Fruit fly (Drosophila melanogaster) whole organism, pupa: ENCODE data around the gene PIG-K.

ENCODE experiments used
- CG10348 ChIP-seq: fragments of 200-800 bp; sonication (Bioruptor generic); IDR thresholded peaks from 2 replicates; pipeline ENCODE4 v1.3.6; 2022; ENCODE audit warnings: missing biosample characterization, missing genetic modification characterization
- CG12605 ChIP-seq: fragments of 200-800 bp; sonication (Bioruptor generic); IDR thresholded peaks from 2 replicates; pipeline ENCODE4 v1.3.6; 2022; ENCODE audit warnings: missing biosample characterization, missing genetic modification characterization
- CG13204 ChIP-seq: fragments of 200-800 bp; sonication (Bioruptor generic); optimal IDR thresholded peaks from 2 replicates; lab custom pipeline; 2018; ENCODE audit warnings: missing biosample characterization, mild to moderate bottlenecking, missing genetic modification characterization, moderate library complexity
- CG14655 ChIP-seq: fragments of 200-800 bp; sonication (Bioruptor generic); optimal IDR thresholded peaks from 3 replicates; lab custom pipeline; 2017; ENCODE audit warnings: mild to moderate bottlenecking, missing biosample characterization, missing genetic modification reagents, missing genetic modification characterization
- CG15710 ChIP-seq: fragments of 200-800 bp; sonication (Bioruptor generic); optimal IDR thresholded peaks from 2 replicates; lab custom pipeline; 2018; ENCODE audit warnings: missing biosample characterization, mild to moderate bottlenecking, missing genetic modification characterization, moderate library complexity
- CG17806 ChIP-seq: fragments of 200-800 bp; sonication (Bioruptor generic); optimal IDR thresholded peaks from 2 replicates; lab custom pipeline; 2018; ENCODE audit warnings: missing biosample characterization, mild to moderate bottlenecking, missing genetic modification characterization, moderate library complexity
- CG32121 ChIP-seq: fragments of 200-800 bp; sonication (Bioruptor generic); IDR thresholded peaks from 2 replicates; pipeline ENCODE4 v1.3.6; 2022; ENCODE audit warnings: missing biosample characterization, missing genetic modification characterization
- CG34367 ChIP-seq: fragments of 200-800 bp; sonication (Bioruptor generic); optimal IDR thresholded peaks from 2 replicates; lab custom pipeline; 2018; ENCODE audit warnings: missing biosample characterization, mild to moderate bottlenecking, missing genetic modification characterization
- CG4496 ChIP-seq: fragments of 200-800 bp; sonication (Bioruptor generic); IDR thresholded peaks from 3 replicates; pipeline ENCODE4 v1.3.6; 2022; ENCODE audit warnings: missing biosample characterization, missing genetic modification characterization
- CG8159 ChIP-seq: fragments of 200-800 bp; sonication (Bioruptor generic); optimal IDR thresholded peaks from 3 replicates; lab custom pipeline; 2018; ENCODE audit warnings: missing biosample characterization, mild to moderate bottlenecking, missing genetic modification characterization, moderate library complexity
- CG8301 ChIP-seq: fragments of 200-800 bp; sonication (Bioruptor generic); optimal IDR thresholded peaks from 2 replicates; lab custom pipeline; 2018; ENCODE audit warnings: missing biosample characterization, mild to moderate bottlenecking, missing genetic modification characterization
- CG9948 ChIP-seq: fragments of 200-800 bp; sonication (Bioruptor generic); optimal IDR thresholded peaks from 2 replicates; lab custom pipeline; 2018; ENCODE audit warnings: missing biosample characterization, mild to moderate bottlenecking, missing genetic modification characterization, moderate library complexity
- D1 ChIP-seq: fragments of 200-800 bp; sonication (Bioruptor generic); optimal IDR thresholded peaks from 2 replicates; lab custom pipeline; 2018; ENCODE audit warnings: missing biosample characterization, mild to moderate bottlenecking, missing genetic modification characterization, moderate library complexity
- EcR ChIP-seq: fragments of 200-800 bp; sonication (Bioruptor generic); optimal IDR thresholded peaks from 3 replicates; lab custom pipeline; 2019; ENCODE audit warnings: missing biosample characterization, missing genetic modification characterization, mild to moderate bottlenecking, moderate library complexity, missing genetic modification reagents
- Ets98B ChIP-seq: fragments of 200-800 bp; sonication (Bioruptor generic); IDR thresholded peaks from 2 replicates; pipeline ENCODE4 v1.3.6; 2022; ENCODE audit warnings: missing biosample characterization, missing genetic modification characterization
- Pif1A ChIP-seq: fragments of 200-800 bp; sonication (Bioruptor generic); optimal IDR thresholded peaks from 3 replicates; lab custom pipeline; 2016; ENCODE audit warnings: missing biosample characterization, missing genetic modification characterization
- Pif1B ChIP-seq: fragments of 200-800 bp; sonication (Bioruptor generic); optimal IDR thresholded peaks from 3 replicates; lab custom pipeline; 2016; ENCODE audit warnings: missing biosample characterization, missing genetic modification characterization
- Snoo ChIP-seq: fragments of 200-800 bp; sonication (Bioruptor generic); optimal IDR thresholded peaks from 3 replicates; lab custom pipeline; 2017; ENCODE audit warnings: missing biosample characterization, mild to moderate bottlenecking, missing genetic modification characterization, inconsistent platforms
- fd96Ca ChIP-seq: fragments of 200-800 bp; sonication (Bioruptor generic); IDR thresholded peaks from 3 replicates; pipeline ENCODE4 v1.3.6; 2022; ENCODE audit warnings: missing biosample characterization, missing genetic modification characterization
- gl ChIP-seq: fragments of 200-800 bp; sonication (Bioruptor generic); optimal IDR thresholded peaks from 2 replicates; lab custom pipeline; 2018; ENCODE audit warnings: missing biosample characterization, mild to moderate bottlenecking, missing genetic modification characterization
- rn ChIP-seq: fragments of 200-800 bp; sonication (Bioruptor generic); IDR thresholded peaks from 2 replicates; pipeline ENCODE4 v1.3.6; 2022; ENCODE audit warnings: missing biosample characterization, missing genetic modification characterization

The PIG-K gene

dm6 chrX:2024819-2025218, 15.7 kb upstream of the PIG-K start:
- TF ChIP-seq CG15710 (tag; lab: Kevin White, UChicago) (no peak), CG4496 (GFP tag; lab: Robert Waterston, UW) (no peak), fd96Ca (GFP tag; lab: Robert Waterston, UW) (no peak), CG34367 (tag; lab: Kevin White, UChicago) (no peak), CG13204 (no peak), CG9948 (no peak), EcR (GFP tag; lab: Kevin White, UChicago) (no peak), CG10348 (GFP tag; lab: Robert Waterston, UW) (no peak), CG12605 (GFP tag; lab: Robert Waterston, UW) (no peak), Pif1A (GFP tag; lab: Kevin White, UChicago) (no peak), CG17806 (no peak), CG14655 (GFP tag; lab: Kevin White, UChicago) (no peak), D1 (tag; lab: Kevin White, UChicago) (no peak), CG8301 (tag; lab: Kevin White, UChicago) (no peak), rn (GFP tag; lab: Robert Waterston, UW) (no peak), Ets98B (GFP tag; lab: Robert Waterston, UW) (no peak), gl (tag; lab: Kevin White, UChicago) (no peak), CG32121 (GFP tag; lab: Robert Waterston, UW) (no peak), Snoo (tag; lab: Kevin White, UChicago) (no peak)

DNA sequence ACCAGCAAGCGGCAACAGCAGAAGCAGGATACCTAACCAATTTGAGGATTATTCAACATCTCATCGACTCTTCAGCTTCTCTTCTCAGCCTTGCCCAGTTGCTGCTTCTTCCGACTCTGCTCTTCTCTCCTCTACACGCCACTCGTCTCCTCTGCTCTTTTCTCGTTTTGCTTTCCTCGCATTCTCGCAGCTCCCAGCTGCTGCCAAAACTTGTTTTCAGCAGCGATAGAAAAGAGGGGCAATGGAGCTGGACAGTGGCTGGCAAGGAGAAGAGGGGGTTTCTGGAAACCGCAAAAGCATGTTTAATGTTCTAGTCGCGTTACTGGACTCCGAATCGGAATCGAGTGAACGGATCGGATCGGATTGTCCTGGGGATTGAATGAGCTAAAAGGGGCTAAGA, 4.2 kb upstream of the PIG-K start:
- TF ChIP-seq CG34367 (tag; lab: Kevin White, UChicago) (no peak), D1 (tag; lab: Kevin White, UChicago) (no peak), CG13204 (no peak), CG9948 (no peak), gl (tag; lab: Kevin White, UChicago) (no peak), CG15710 (tag; lab: Kevin White, UChicago) (no peak), CG4496 (GFP tag; lab: Robert Waterston, UW) (no peak), CG17806 (no peak), CG8301 (tag; lab: Kevin White, UChicago) (no peak), CG14655 (GFP tag; lab: Kevin White, UChicago) (no peak), Ets98B (GFP tag; lab: Robert Waterston, UW) (no peak; the same call in 1 of the 2 replicates), CG8159 (tag; lab: Kevin White, UChicago) (no peak), Pif1B (GFP tag; lab: Kevin White, UChicago) (no peak), CG12605 (GFP tag; lab: Robert Waterston, UW) (no peak), fd96Ca (GFP tag; lab: Robert Waterston, UW) (no peak), Snoo (tag; lab: Kevin White, UChicago) (no peak), CG10348 (GFP tag; lab: Robert Waterston, UW) (no peak), CG32121 (GFP tag; lab: Robert Waterston, UW) (no peak), EcR (GFP tag; lab: Kevin White, UChicago) (no peak)

DNA sequence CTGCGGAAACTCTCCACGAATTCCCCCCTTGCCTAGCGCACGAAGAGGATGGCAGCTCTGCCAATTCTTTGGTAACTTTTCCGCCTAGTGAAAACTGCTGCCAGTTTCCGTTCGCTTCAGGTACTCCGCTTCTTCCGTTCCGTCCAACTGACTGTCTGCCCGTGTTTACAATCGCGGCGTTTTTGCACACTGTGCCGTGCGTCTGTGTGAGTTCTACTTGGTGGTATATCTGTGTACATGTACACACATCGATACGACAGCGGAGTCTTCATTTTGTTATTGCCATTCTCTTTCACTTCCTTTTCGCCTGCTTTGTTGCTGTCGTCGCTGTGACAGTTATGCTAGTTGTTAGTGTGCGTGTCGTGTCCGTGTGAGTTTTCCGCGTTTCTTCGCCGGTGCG, 3.7 kb upstream of the PIG-K start:
- TF ChIP-seq fd96Ca (GFP tag; lab: Robert Waterston, UW) = no peak
- TF ChIP-seq CG4496 (GFP tag; lab: Robert Waterston, UW) = peak; percentile 66; the same call in 2 of the 3 replicates
- TF ChIP-seq CG17806 = no peak
- no peak for TF ChIP-seq CG10348 (GFP tag; lab: Robert Waterston, UW)
- TF ChIP-seq Pif1A (GFP tag; lab: Kevin White, UChicago) = no peak
- TF ChIP-seq CG34367 (tag; lab: Kevin White, UChicago) = peak; percentile 38
- peak; percentile 60 for TF ChIP-seq Pif1B (GFP tag; lab: Kevin White, UChicago)
- TF ChIP-seq Ets98B (GFP tag; lab: Robert Waterston, UW) = peak; percentile 35
- TF ChIP-seq gl (tag; lab: Kevin White, UChicago) = peak; percentile 28
- no peak for TF ChIP-seq CG12605 (GFP tag; lab: Robert Waterston, UW)
- peak; percentile 61 for TF ChIP-seq CG8159 (tag; lab: Kevin White, UChicago)
- TF ChIP-seq EcR (GFP tag; lab: Kevin White, UChicago) = no peak
- TF ChIP-seq CG13204 = no peak
- TF ChIP-seq CG14655 (GFP tag; lab: Kevin White, UChicago) = no peak
- TF ChIP-seq CG15710 (tag; lab: Kevin White, UChicago) = peak; percentile 55
- TF ChIP-seq Snoo (tag; lab: Kevin White, UChicago) = peak; percentile 77
- TF ChIP-seq CG9948 = no peak
- TF ChIP-seq rn (GFP tag; lab: Robert Waterston, UW) = no peak
- TF ChIP-seq CG32121 (GFP tag; lab: Robert Waterston, UW) = peak; percentile 19; the same call in 1 of the 2 replicates
- TF ChIP-seq CG8301 (tag; lab: Kevin White, UChicago) = no peak
- TF ChIP-seq D1 (tag; lab: Kevin White, UChicago) = no peak

- no peak for TF ChIP-seq CG15710 (tag; lab: Kevin White, UChicago)
- TF ChIP-seq Pif1A (GFP tag; lab: Kevin White, UChicago) = no peak
- peak; percentile 52; the same call in 2 of the 3 replicates for TF ChIP-seq CG4496 (GFP tag; lab: Robert Waterston, UW)
- peak; percentile 22; the same call in 1 of the 2 replicates for TF ChIP-seq CG12605 (GFP tag; lab: Robert Waterston, UW)
- TF ChIP-seq Ets98B (GFP tag; lab: Robert Waterston, UW) = peak; percentile 8; the same call in 1 of the 2 replicates
Observed at dm6 chrX:2012121-2012452, 2.9 kb upstream of the PIG-K start.

- TF ChIP-seq Pif1A (GFP tag; lab: Kevin White, UChicago) (peak; percentile 56), fd96Ca (GFP tag; lab: Robert Waterston, UW) (peak; percentile 63; the same call in 2 of the 3 replicates), CG8301 (tag; lab: Kevin White, UChicago) (peak; percentile 37), CG34367 (tag; lab: Kevin White, UChicago) (peak; percentile 22), CG12605 (GFP tag; lab: Robert Waterston, UW) (no peak), Pif1B (GFP tag; lab: Kevin White, UChicago) (peak; percentile 59), D1 (tag; lab: Kevin White, UChicago) (no peak), EcR (GFP tag; lab: Kevin White, UChicago) (no peak), CG15710 (tag; lab: Kevin White, UChicago) (peak; percentile 45), gl (tag; lab: Kevin White, UChicago) (no peak), CG8159 (tag; lab: Kevin White, UChicago) (peak; percentile 50), CG32121 (GFP tag; lab: Robert Waterston, UW) (0 out of 2 replicates have a peak, but pooled peaks have one; percentile 15), CG10348 (GFP tag; lab: Robert Waterston, UW) (no peak), Ets98B (GFP tag; lab: Robert Waterston, UW) (peak; percentile 39), CG4496 (GFP tag; lab: Robert Waterston, UW) (peak; percentile 63), CG14655 (GFP tag; lab: Kevin White, UChicago) (peak; percentile 73), Snoo (tag; lab: Kevin White, UChicago) (no peak), rn (GFP tag; lab: Robert Waterston, UW) (0 out of 2 replicates have a peak, but pooled peaks have one; percentile 26), CG13204 (no peak), CG9948 (peak; percentile 27), CG17806 (peak; percentile 48)
Observed at dm6 chrX:2011288-2012120, 2.3 kb upstream of the PIG-K start.
